Worm (Caenorhabditis elegans) whole organism, young adult: ENCODE data around the gene cbp-1.
A peak's percentile ranks its signal among the peaks of the same experiment; 100 is the strongest.

Experiments used
- C06A6.2 ChIP-seq: fragments of 200-800 bp; sonication (Bioruptor generic); conservative IDR thresholded peaks from 2 replicates; pipeline ENCODE4 v1.3.6; 2022; ENCODE audit warnings: missing genetic modification characterization, missing compliant biosample characterization
- F22D6.2 ChIP-seq: sonication (generic microtip); optimal IDR thresholded peaks from 2 replicates; lab custom pipeline; 2016; ENCODE audit warnings: mild to moderate bottlenecking, missing genetic modification characterization, missing compliant biosample characterization
- F33H1.4 ChIP-seq: fragments of 200-800 bp; sonication (Bioruptor generic); IDR thresholded peaks from 2 replicates; pipeline ENCODE4 v1.3.6; 2022; ENCODE audit warnings: missing genetic modification reagents, missing genetic modification characterization, missing compliant biosample characterization
- F49E8.2 ChIP-seq: sonication (generic microtip); optimal IDR thresholded peaks from 3 replicates; lab custom pipeline; 2017; ENCODE audit warnings: missing genetic modification characterization, mild to moderate bottlenecking, missing compliant biosample characterization, antibody characterized with exemption, moderate library complexity; ENCODE audit not compliant: insufficient read depth
- F57C9.4 ChIP-seq: sonication (generic microtip); optimal IDR thresholded peaks from 2 replicates; lab custom pipeline; 2017; ENCODE audit warnings: mild to moderate bottlenecking, missing genetic modification characterization, missing compliant biosample characterization
- Y53F4B.3 ChIP-seq: fragments of 200-800 bp; sonication (Bioruptor generic); IDR thresholded peaks from 2 replicates; pipeline ENCODE4 v1.3.6; 2022; ENCODE audit warnings: missing genetic modification reagents, missing genetic modification characterization, missing compliant biosample characterization
- Y53G8AR.9 ChIP-seq: fragments of 200-800 bp; sonication (Bioruptor generic); conservative IDR thresholded peaks from 2 replicates; pipeline ENCODE4 v1.3.6; 2022; ENCODE audit warnings: missing genetic modification reagents, missing genetic modification characterization, missing compliant biosample characterization
- Y67H2A.10 ChIP-seq: fragments of 200-800 bp; sonication (Bioruptor generic); conservative IDR thresholded peaks from 2 replicates; pipeline ENCODE4 v1.3.6; 2022; ENCODE audit warnings: missing genetic modification reagents, missing genetic modification characterization, missing compliant biosample characterization
- ZK185.1 ChIP-seq: sonication (generic microtip); optimal IDR thresholded peaks from 2 replicates; lab custom pipeline; 2016; ENCODE audit warnings: mild to moderate bottlenecking, missing genetic modification characterization, missing compliant biosample characterization; ENCODE audit not compliant: poor library complexity, severe bottlenecking
- akir-1 ChIP-seq: fragments of 200-800 bp; sonication (Bioruptor generic); optimal IDR thresholded peaks from 2 replicates; lab custom pipeline; 2018; ENCODE audit warnings: mild to moderate bottlenecking, missing genetic modification characterization, moderate library complexity, missing compliant biosample characterization
- aptf-3 ChIP-seq: fragments of 200-800 bp; sonication (Bioruptor generic); IDR thresholded peaks from 2 replicates; pipeline ENCODE4 v1.3.6; 2022; ENCODE audit warnings: missing genetic modification characterization, missing compliant biosample characterization
- athp-1 ChIP-seq: sonication (generic microtip); optimal IDR thresholded peaks from 2 replicates; lab custom pipeline; 2017; ENCODE audit warnings: mild to moderate bottlenecking, missing genetic modification characterization, missing compliant biosample characterization
- attf-5 ChIP-seq: fragments of 200-800 bp; sonication (Bioruptor generic); optimal IDR thresholded peaks from 2 replicates; lab custom pipeline; 2018; ENCODE audit warnings: mild to moderate bottlenecking, missing genetic modification characterization, missing compliant biosample characterization
- cebp-1 ChIP-seq, 2 experiments: fragments of 200-800 bp in 1 of 2; sonication (Bioruptor generic) in 1 of 2; sonication (generic microtip) in 1 of 2; IDR thresholded peaks in 1 of 2; optimal IDR thresholded peaks in 1 of 2; 2 replicates each; pipeline versions ENCODE4 v1.3.6 to Lab custom; 2017 to 2022; ENCODE audit warnings: missing compliant biosample characterization in 2 of 2, missing genetic modification characterization in 2 of 2, mild to moderate bottlenecking in 1 of 2, missing genetic modification reagents in 1 of 2, moderate library complexity in 1 of 2
- ceh-100 ChIP-seq: fragments of 200-800 bp; sonication (Bioruptor generic); IDR thresholded peaks from 2 replicates; pipeline ENCODE4 v1.3.6; 2022; ENCODE audit warnings: missing genetic modification reagents, missing genetic modification characterization, missing compliant biosample characterization
- ceh-40 ChIP-seq: fragments of 200-800 bp; sonication (Bioruptor generic); IDR thresholded peaks from 2 replicates; pipeline ENCODE4 v1.3.6; 2022; ENCODE audit warnings: missing genetic modification characterization, missing compliant biosample characterization
- ceh-91 ChIP-seq: fragments of 200-800 bp; sonication (Bioruptor generic); IDR thresholded peaks from 2 replicates; pipeline ENCODE4 v1.3.6; 2022; ENCODE audit warnings: missing genetic modification reagents, missing genetic modification characterization, missing compliant biosample characterization
- chd-7 ChIP-seq: sonication (generic microtip); optimal IDR thresholded peaks from 2 replicates; lab custom pipeline; 2016; ENCODE audit warnings: mild to moderate bottlenecking, missing genetic modification characterization, moderate library complexity, missing compliant biosample characterization
- dox-1 ChIP-seq: fragments of 200-800 bp; sonication (Bioruptor generic); IDR thresholded peaks from 2 replicates; pipeline ENCODE4 v1.3.6; 2022; ENCODE audit warnings: missing genetic modification reagents, missing genetic modification characterization, missing compliant biosample characterization
- hlh-26 ChIP-seq: fragments of 200-800 bp; sonication (Bioruptor generic); conservative IDR thresholded peaks from 2 replicates; pipeline ENCODE4 v1.3.6; 2022; ENCODE audit warnings: missing genetic modification reagents, missing genetic modification characterization, missing compliant biosample characterization
- hmg-1.2 ChIP-seq: fragments of 200-800 bp; sonication (Bioruptor generic); IDR thresholded peaks from 2 replicates; pipeline ENCODE4 v1.3.6; 2022; ENCODE audit warnings: missing genetic modification reagents, missing genetic modification characterization, missing compliant biosample characterization
- hrde-1 ChIP-seq: sonication (generic microtip); optimal IDR thresholded peaks from 2 replicates; lab custom pipeline; 2016; ENCODE audit warnings: missing genetic modification characterization, mild to moderate bottlenecking, missing compliant biosample characterization, moderate library complexity, missing genotype, missing genetic modification reagents, borderline replicate concordance
- lag-1 ChIP-seq: fragments of 200-800 bp; sonication (Bioruptor generic); IDR thresholded peaks from 2 replicates; pipeline ENCODE4 v1.3.6; 2022; ENCODE audit warnings: missing genetic modification reagents, missing genetic modification characterization, missing compliant biosample characterization
- let-607 ChIP-seq, 2 experiments: fragments of 200-800 bp in 1 of 2; sonication (Bioruptor generic) in 1 of 2; sonication (generic microtip) in 1 of 2; optimal IDR thresholded peaks; 2 replicates each; lab custom pipeline; 2016 to 2018; ENCODE audit warnings: mild to moderate bottlenecking in 2 of 2, missing compliant biosample characterization in 2 of 2, missing genetic modification characterization in 2 of 2, moderate library complexity in 2 of 2, missing genotype in 1 of 2
- lin-26 ChIP-seq: fragments of 200-800 bp; sonication (Bioruptor generic); IDR thresholded peaks from 2 replicates; pipeline ENCODE4 v1.3.6; 2022; ENCODE audit warnings: missing genetic modification reagents, missing genetic modification characterization, missing compliant biosample characterization
- lir-1 ChIP-seq: fragments of 200-800 bp; sonication (Bioruptor generic); conservative IDR thresholded peaks from 2 replicates; pipeline ENCODE4 v1.3.6; 2022; ENCODE audit warnings: missing genetic modification reagents, missing genetic modification characterization, missing compliant biosample characterization
- lsl-1 ChIP-seq: fragments of 200-800 bp; sonication (Bioruptor generic); optimal IDR thresholded peaks from 2 replicates; lab custom pipeline; 2018; ENCODE audit warnings: mild to moderate bottlenecking, missing genetic modification characterization, moderate library complexity, missing compliant biosample characterization
- madf-10 ChIP-seq: sonication (generic microtip); optimal IDR thresholded peaks from 2 replicates; lab custom pipeline; 2016; ENCODE audit warnings: mild to moderate bottlenecking, missing genetic modification characterization, missing compliant biosample characterization
- mcd-1 ChIP-seq: fragments of 200-800 bp; sonication (Bioruptor generic); IDR thresholded peaks from 2 replicates; pipeline ENCODE4 v1.3.6; 2022; ENCODE audit warnings: missing genetic modification reagents, missing genetic modification characterization, missing compliant biosample characterization
- mel-28 ChIP-seq: sonication (generic microtip); optimal IDR thresholded peaks from 2 replicates; lab custom pipeline; 2016; ENCODE audit warnings: borderline replicate concordance, mild to moderate bottlenecking, missing genetic modification characterization, missing compliant biosample characterization
- nhr-80 ChIP-seq: sonication (generic microtip); optimal IDR thresholded peaks from 2 replicates; lab custom pipeline; 2016; ENCODE audit warnings: missing genetic modification characterization, missing compliant biosample characterization
- pbrm-1 ChIP-seq: fragments of 200-800 bp; sonication (Bioruptor generic); IDR thresholded peaks from 2 replicates; pipeline ENCODE4 v1.3.6; 2022; ENCODE audit warnings: missing genetic modification reagents, missing genetic modification characterization, missing compliant biosample characterization
- rcor-1 ChIP-seq: fragments of 200-800 bp; sonication (Bioruptor generic); IDR thresholded peaks from 2 replicates; pipeline ENCODE4 v1.3.6; 2022; ENCODE audit warnings: missing genetic modification reagents, missing genetic modification characterization, missing compliant biosample characterization
- snpc-3.4 ChIP-seq: sonication (generic microtip); optimal IDR thresholded peaks from 2 replicates; lab custom pipeline; 2017; ENCODE audit warnings: missing genetic modification characterization, mild to moderate bottlenecking, missing compliant biosample characterization, antibody characterized with exemption, moderate library complexity, missing genotype, missing genetic modification reagents
- somi-1 ChIP-seq: fragments of 200-800 bp; sonication (Bioruptor generic); optimal IDR thresholded peaks from 2 replicates; lab custom pipeline; 2018; ENCODE audit warnings: mild to moderate bottlenecking, missing genetic modification characterization, missing compliant biosample characterization
- tbp1 ChIP-seq: fragments of 200-800 bp; sonication (Bioruptor generic); optimal IDR thresholded peaks from 2 replicates; lab custom pipeline; 2018; ENCODE audit warnings: mild to moderate bottlenecking, missing genetic modification characterization, missing compliant biosample characterization
- tbx-9 ChIP-seq: sonication (generic microtip); optimal IDR thresholded peaks from 2 replicates; lab custom pipeline; 2016; ENCODE audit warnings: borderline replicate concordance, missing genetic modification characterization, inconsistent platforms, missing compliant biosample characterization
- unc-130 ChIP-seq: sonication (generic microtip); optimal IDR thresholded peaks from 2 replicates; lab custom pipeline; 2016; ENCODE audit warnings: missing genetic modification reagents, missing genetic modification characterization, missing compliant biosample characterization
- unc-62 ChIP-seq: fragments of 150-350 bp; optimal IDR thresholded peaks from 2 replicates; lab custom pipeline; 2014; ENCODE audit warnings: missing biosample characterization, missing genetic modification reagents, missing genetic modification characterization
- ztf-18 ChIP-seq: sonication (generic microtip); optimal IDR thresholded peaks from 2 replicates; lab custom pipeline; 2016; ENCODE audit warnings: missing genotype, mild to moderate bottlenecking, missing genetic modification characterization, missing compliant biosample characterization
- ztf-25 ChIP-seq: fragments of 200-800 bp; sonication (Bioruptor generic); IDR thresholded peaks from 2 replicates; pipeline ENCODE4 v1.3.6; 2022; ENCODE audit warnings: missing genetic modification reagents, missing genetic modification characterization, missing compliant biosample characterization
- ztf-3 ChIP-seq: fragments of 200-800 bp; sonication (Bioruptor generic); optimal IDR thresholded peaks from 2 replicates; lab custom pipeline; 2018; ENCODE audit warnings: mild to moderate bottlenecking, missing genetic modification characterization, missing compliant biosample characterization

Gene cbp-1

ce11 chrIII:9808179-9808578 is 41.9 kb downstream of the cbp-1 start, which contains the start of gene gtap-2:
Gene gtap-2, plus strand, starts transcription at chrIII:9808544.
- TF ChIP-seq ceh-100 (peak; percentile 85), F57C9.4 (tag; lab: Kevin White, UChicago) (no peak), unc-62 (GFP tag; lab: Kevin White, UChicago) (no peak), ZK185.1 (tag; lab: Kevin White, UChicago) (peak; percentile 7), ztf-18 (tag; lab: Kevin White, UChicago) (no peak)

- TF ChIP-seq lsl-1 (no peak), athp-1 (tag; lab: Kevin White, UChicago) (no peak), Y67H2A.10 (GFP tag; lab: Robert Waterston, UW) (no peak), ceh-40 (GFP tag; lab: Robert Waterston, UW) (no peak), hrde-1 (tag; lab: Kevin White, UChicago) (no peak), Y53F4B.3 (GFP tag; lab: Robert Waterston, UW) (no peak), aptf-3 (GFP tag; lab: Robert Waterston, UW) (no peak), let-607 (tag; optimal IDR thresholded peaks at IDR 0.05; lab: Kevin White, UChicago) (no peak), mel-28 (tag; lab: Kevin White, UChicago) (no peak)
Measured at ce11 chrIII:9813146-9813545, 46.8 kb downstream of the cbp-1 start, which contains the start of gene ZK632.14. Gene ZK632.14, plus strand, starts transcription at chrIII:9813446.

ce11 chrIII:9817087-9817612 is 50.8 kb downstream of the cbp-1 start, which contains the start of gene cnx-1:
Gene cnx-1, minus strand, starts transcription at chrIII:9817137.
- TF ChIP-seq madf-10 (tag; lab: Kevin White, UChicago), result no peak
- peak; percentile 42; the same call in 1 of the 2 replicates for TF ChIP-seq pbrm-1 (GFP tag; lab: Robert Waterston, UW)
- peak; percentile 8; the same call in 1 of the 2 replicates for TF ChIP-seq dox-1 (GFP tag; lab: Robert Waterston, UW)
- TF ChIP-seq Y53G8AR.9 (GFP tag; lab: Robert Waterston, UW), result 0 out of 2 replicates have a peak, but pooled peaks have one; percentile 15
- TF ChIP-seq ztf-25 (GFP tag; lab: Robert Waterston, UW), result no peak
- no peak for TF ChIP-seq tbp1 (GFP tag; lab: Kevin White, UChicago)
- no peak for TF ChIP-seq mcd-1
- no peak for TF ChIP-seq cebp-1 (GFP tag; IDR thresholded peaks at IDR 0.05; lab: Robert Waterston, UW)
- peak; percentile 25 for TF ChIP-seq cebp-1 (tag; optimal IDR thresholded peaks at IDR 0.05; lab: Kevin White, UChicago)
- TF ChIP-seq hmg-1.2, result peak; percentile 37; the same call in 1 of the 2 replicates
- peak; percentile 2 for TF ChIP-seq nhr-80 (tag; lab: Kevin White, UChicago)
- 0 out of 2 replicates have a peak, but pooled peaks have one; percentile 35 for TF ChIP-seq rcor-1

ce11 chrIII:9817894-9818293 is 51.6 kb downstream of the cbp-1 start:
- TF ChIP-seq snpc-3.4 (tag; lab: Kevin White, UChicago) (peak; percentile 1), mel-28 (tag; lab: Kevin White, UChicago) (no peak), attf-5 (GFP tag; lab: Kevin White, UChicago) (no peak), F33H1.4 (peak; percentile 31), chd-7 (tag; lab: Kevin White, UChicago) (no peak), rcor-1 (no peak), somi-1 (GFP tag; lab: Kevin White, UChicago) (no peak), F49E8.2 (tag; lab: Kevin White, UChicago) (peak; percentile 26), lin-26 (no peak), lsl-1 (peak; percentile 93), ceh-91 (GFP tag; lab: Robert Waterston, UW) (no peak), C06A6.2 (no peak), Y53G8AR.9 (GFP tag; lab: Robert Waterston, UW) (no peak), lir-1 (GFP tag; lab: Robert Waterston, UW) (no peak), lag-1 (GFP tag; lab: Robert Waterston, UW) (no peak), tbx-9 (no peak), akir-1 (GFP tag; lab: Kevin White, UChicago) (no peak), F22D6.2 (tag; lab: Kevin White, UChicago) (no peak), ztf-3 (GFP tag; lab: Kevin White, UChicago) (no peak), unc-130 (GFP tag; lab: Kevin White, UChicago) (no peak), hlh-26 (no peak)
